Fruit fly (Drosophila melanogaster): ENCODE measurements around the gene CG42564.
A peak's percentile ranks its signal among the peaks of the same experiment; 100 is the strongest.

Gene CG42564

dm6 chr3R:6416242-6416641, 42.0 kb downstream of the CG42564 start (continued):
- peak; percentile 86 for TF ChIP-seq CG6854 (GFP tag; optimal IDR thresholded peaks at IDR 0.05)
- peak; percentile 81 for TF ChIP-seq zfh1 (GFP tag; IDR thresholded peaks at IDR 0.05)
- TF ChIP-seq CG12155 (GFP tag; optimal IDR thresholded peaks at IDR 0.05) = peak; percentile 66
- no peak for TF ChIP-seq cato (GFP tag; optimal IDR thresholded peaks at IDR 0.05; ENCODE audit: borderline replicate concordance)
- no peak for TF ChIP-seq CG10565 (GFP tag; optimal IDR thresholded peaks at IDR 0.05)
- TF ChIP-seq CG15073 (GFP tag; optimal IDR thresholded peaks at IDR 0.05) = no peak
- TF ChIP-seq CG2712 (tag; optimal IDR thresholded peaks at IDR 0.05) = peak; percentile 61
- TF ChIP-seq scrt (GFP tag; optimal IDR thresholded peaks at IDR 0.05) = peak; percentile 79
- TF ChIP-seq Tbp (GFP tag; optimal IDR thresholded peaks at IDR 0.05) = no peak
- TF ChIP-seq fd64A (GFP tag; optimal IDR thresholded peaks at IDR 0.05) = no peak
- no peak for TF ChIP-seq dan (GFP tag; IDR thresholded peaks at IDR 0.05)
- peak; percentile 54; the same call in 1 of the 2 replicates for TF ChIP-seq MBD-R2 (GFP tag; IDR thresholded peaks at IDR 0.05)
- TF ChIP-seq Dp (GFP tag; optimal IDR thresholded peaks at IDR 0.05) = no peak
- TF ChIP-seq CG3407 (GFP tag; optimal IDR thresholded peaks at IDR 0.05) = peak; percentile 35
- TF ChIP-seq toy (GFP tag; IDR thresholded peaks at IDR 0.05) = 0 out of 2 replicates have a peak, but pooled peaks have one; percentile 30
- peak; percentile 41 for TF ChIP-seq fu2 (GFP tag; optimal IDR thresholded peaks at IDR 0.05)
- peak; percentile 35 for TF ChIP-seq Sox100B (GFP tag; optimal IDR thresholded peaks at IDR 0.05)
- peak; percentile 73 for TF ChIP-seq Taf1 (GFP tag; IDR thresholded peaks at IDR 0.05)
- peak; percentile 60 for TF ChIP-seq CG31365 (tag; optimal IDR thresholded peaks at IDR 0.05)
- TF ChIP-seq CG13296 (GFP tag; optimal IDR thresholded peaks at IDR 0.05) = peak; percentile 73
- TF ChIP-seq Nf-YA (GFP tag; IDR thresholded peaks at IDR 0.05) = peak; percentile 64; the same call in 1 of the 2 replicates
- peak; percentile 33; the same call in 1 of the 2 replicates for TF ChIP-seq ham (GFP tag; IDR thresholded peaks at IDR 0.05)
- TF ChIP-seq Jarid2 (GFP tag; optimal IDR thresholded peaks at IDR 0.05) = peak; percentile 1
- no peak for TF ChIP-seq aop (GFP tag; IDR thresholded peaks at IDR 0.05)
- TF ChIP-seq row (GFP tag; IDR thresholded peaks at IDR 0.05) = peak; percentile 80
- TF ChIP-seq CG16813 (GFP tag; IDR thresholded peaks at IDR 0.05; ENCODE audit: partially characterized antibody) = no peak
- TF ChIP-seq gro (GFP tag; optimal IDR thresholded peaks at IDR 0.05) = peak; percentile 82
- TF ChIP-seq Hsf (GFP tag; optimal IDR thresholded peaks at IDR 0.05) = peak; percentile 78
- no peak for TF ChIP-seq zf30C (GFP tag; optimal IDR thresholded peaks at IDR 0.05)
- TF ChIP-seq Antp (GFP tag; optimal IDR thresholded peaks at IDR 0.05) = peak; percentile 83
- TF ChIP-seq Awh (GFP tag; IDR thresholded peaks at IDR 0.05) = peak; percentile 83
- TF ChIP-seq Trl (optimal IDR thresholded peaks at IDR 0.05) = no peak
- TF ChIP-seq Trl (GFP tag; optimal IDR thresholded peaks at IDR 0.05) = peak; percentile 73
- no peak for TF ChIP-seq bigmax (GFP tag; optimal IDR thresholded peaks at IDR 0.05)
- TF ChIP-seq disco-r (GFP tag; optimal IDR thresholded peaks at IDR 0.05) = peak; percentile 35
- TF ChIP-seq CG10959 (GFP tag; IDR thresholded peaks at IDR 0.05) = peak; percentile 58
- no peak for TF ChIP-seq Bgb (GFP tag; IDR thresholded peaks at IDR 0.05; ENCODE audit: partially characterized antibody)
- TF ChIP-seq CG3726 (GFP tag; IDR thresholded peaks at IDR 0.05) = peak; percentile 58; the same call in 1 of the 3 replicates
- peak; percentile 70 for TF ChIP-seq CG32772 (GFP tag; IDR thresholded peaks at IDR 0.05)
- peak; percentile 63 for TF ChIP-seq Mad (GFP tag; optimal IDR thresholded peaks at IDR 0.05)
- TF ChIP-seq CG17328 (GFP tag; IDR thresholded peaks at IDR 0.05) = peak; percentile 81
- TF ChIP-seq ab (GFP tag; optimal IDR thresholded peaks at IDR 0.05) = peak; percentile 18
- TF ChIP-seq CG2889 (GFP tag; IDR thresholded peaks at IDR 0.05) = peak; percentile 68; the same call in 1 of the 3 replicates
- TF ChIP-seq CTCF (GFP tag; optimal IDR thresholded peaks at IDR 0.05) = no peak
- TF ChIP-seq CG4282 (GFP tag; optimal IDR thresholded peaks at IDR 0.05) = peak; percentile 24
- peak; percentile 37 for TF ChIP-seq CG8944 (GFP tag; optimal IDR thresholded peaks at IDR 0.05)
- TF ChIP-seq Optix (GFP tag; IDR thresholded peaks at IDR 0.05) = peak; percentile 77; the same call in 2 of the 3 replicates
- TF ChIP-seq CG17361 (GFP tag; IDR thresholded peaks at IDR 0.05) = peak; percentile 62; the same call in 2 of the 3 replicates
- no peak for TF ChIP-seq CG16779 (GFP tag; IDR thresholded peaks at IDR 0.05)
- no peak for TF ChIP-seq tna (GFP tag; IDR thresholded peaks at IDR 0.05; ENCODE audit: partially characterized antibody)
- peak; percentile 34 for TF ChIP-seq NC2β (GFP tag; optimal IDR thresholded peaks at IDR 0.05)
- TF ChIP-seq Xrp1 (GFP tag; IDR thresholded peaks at IDR 0.05) = peak; percentile 73
- peak; percentile 26 for TF ChIP-seq exex (tag; optimal IDR thresholded peaks at IDR 0.05)

All from whole organism, embryonic.